Worm (Caenorhabditis elegans): ENCODE results near the gene lgc-30.
A peak's percentile ranks its signal among the peaks of the same experiment; 100 is the strongest.

Gene lgc-30

ce11 chrIV:949940-950592 lies 25.4 kb downstream of the lgc-30 start:
- TF ChIP-seq nhr-23 (tag; optimal IDR thresholded peaks at IDR 0.05) (peak; percentile 9), mml-1 (tag; optimal IDR thresholded peaks at IDR 0.05) (no peak)

DNA sequence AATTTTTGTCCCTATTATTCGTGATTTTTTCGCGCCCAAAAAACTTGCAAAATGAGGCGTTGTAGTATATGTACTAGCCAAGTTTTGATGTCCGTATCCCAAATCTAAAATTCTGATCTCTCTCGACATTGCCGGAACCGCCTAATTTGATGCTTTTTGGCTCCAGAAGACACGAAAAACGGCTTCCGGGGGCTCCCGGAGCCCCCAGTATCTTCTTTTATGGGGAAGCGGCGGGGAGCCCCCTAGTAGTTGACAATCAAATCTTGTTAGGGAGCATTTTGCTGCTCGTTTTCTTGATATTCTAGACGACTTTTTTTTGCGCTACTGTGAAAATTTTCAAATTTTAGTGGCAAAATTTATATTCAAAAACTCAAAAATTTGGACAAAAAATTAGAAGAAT lies 26.9 kb downstream of the lgc-30 start:
- no peak for TF ChIP-seq snpc-4 (tag; optimal IDR thresholded peaks at IDR 0.05)
- no peak for TF ChIP-seq unc-39 (tag; optimal IDR thresholded peaks at IDR 0.05)
- no peak for TF ChIP-seq nhr-76 (tag; optimal IDR thresholded peaks at IDR 0.05)
- no peak for TF ChIP-seq elt-2 (tag; optimal IDR thresholded peaks at IDR 0.05)
- TF ChIP-seq aly-2 (tag; optimal IDR thresholded peaks at IDR 0.05), result no peak
- TF ChIP-seq ceh-28 (tag; optimal IDR thresholded peaks at IDR 0.05), result no peak
- TF ChIP-seq ceh-82 (tag; optimal IDR thresholded peaks at IDR 0.05), result no peak
- TF ChIP-seq nhr-25 (tag; optimal IDR thresholded peaks at IDR 0.05), result no peak
- TF ChIP-seq ceh-9 (tag; optimal IDR thresholded peaks at IDR 0.05), result no peak
- TF ChIP-seq elt-3 (tag; optimal IDR thresholded peaks at IDR 0.05), result no peak
- TF ChIP-seq tbx-2 (tag; optimal IDR thresholded peaks at IDR 0.05), result no peak
- no peak for TF ChIP-seq zag-1 (tag; optimal IDR thresholded peaks at IDR 0.05)
- TF ChIP-seq mml-1 (tag; optimal IDR thresholded peaks at IDR 0.05), result no peak
- no peak for TF ChIP-seq fkh-2 (tag; optimal IDR thresholded peaks at IDR 0.05)
- TF ChIP-seq pqm-1 (tag; optimal IDR thresholded peaks at IDR 0.05), result no peak
- no peak for TF ChIP-seq nhr-43 (tag; optimal IDR thresholded peaks at IDR 0.05; ENCODE audit: poor library complexity, severe bottlenecking)

ce11 chrIV:953136-953535 lies 28.5 kb downstream of the lgc-30 start:
- TF ChIP-seq eor-1 (tag; optimal IDR thresholded peaks at IDR 0.05) (no peak), tbx-2 (tag; optimal IDR thresholded peaks at IDR 0.05) (no peak), fos-1 (tag; optimal IDR thresholded peaks at IDR 0.05) (no peak), ama-1 (optimal IDR thresholded peaks at IDR 0.05) (no peak)

DNA sequence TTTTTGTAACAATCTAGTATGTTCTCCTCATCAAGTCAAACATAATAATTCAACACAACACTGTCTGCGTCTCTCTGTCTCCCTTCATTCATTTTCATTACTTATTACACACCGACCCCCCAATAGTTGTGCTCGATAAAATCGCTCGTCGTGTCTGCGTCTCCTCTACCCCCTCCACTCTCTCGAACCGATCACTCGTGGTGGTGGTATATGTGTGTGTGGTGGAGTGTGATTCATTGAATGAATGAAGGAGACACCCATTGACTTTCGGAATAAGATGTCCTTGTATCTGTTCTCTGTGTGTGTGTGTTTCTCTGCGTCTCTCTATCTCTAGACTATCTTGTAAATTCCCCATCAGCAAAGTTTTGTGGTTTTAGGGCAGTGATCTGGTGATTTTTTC lies 33.1 kb downstream of the lgc-30 start:
- TF ChIP-seq nhr-77 (tag; optimal IDR thresholded peaks at IDR 0.05), result no peak
- peak; percentile 54 for TF ChIP-seq hmg-11 (tag; optimal IDR thresholded peaks at IDR 0.05)
- TF ChIP-seq ceh-82 (tag; optimal IDR thresholded peaks at IDR 0.05), result no peak
- TF ChIP-seq pqm-1 (tag; optimal IDR thresholded peaks at IDR 0.05), result peak; percentile 60
- TF ChIP-seq lin-15B (tag; optimal IDR thresholded peaks at IDR 0.05), result peak; percentile 44
- no peak for TF ChIP-seq skn-1 (tag; optimal IDR thresholded peaks at IDR 0.05)
- peak; percentile 59 for TF ChIP-seq jun-1 (tag; optimal IDR thresholded peaks at IDR 0.05)
- TF ChIP-seq nhr-25 (tag; optimal IDR thresholded peaks at IDR 0.05), result peak; percentile 95
- peak; percentile 58 for TF ChIP-seq ceh-28 (tag; optimal IDR thresholded peaks at IDR 0.05)
- peak; percentile 63 for TF ChIP-seq elt-2 (tag; optimal IDR thresholded peaks at IDR 0.05)
- TF ChIP-seq R02D3.7 (tag; optimal IDR thresholded peaks at IDR 0.05), result peak; percentile 29
- TF ChIP-seq pha-4 (tag; optimal IDR thresholded peaks at IDR 0.05), result peak; percentile 70
- peak; percentile 83 for TF ChIP-seq nfya-1 (tag; optimal IDR thresholded peaks at IDR 0.05; ENCODE audit: insufficient read depth)
- TF ChIP-seq zag-1 (tag; optimal IDR thresholded peaks at IDR 0.05), result no peak
- TF ChIP-seq mdl-1 (tag; optimal IDR thresholded peaks at IDR 0.05), result peak; percentile 19
- TF ChIP-seq nhr-23 (tag; optimal IDR thresholded peaks at IDR 0.05), result peak; percentile 68
- peak; percentile 7 for TF ChIP-seq snpc-4 (tag; optimal IDR thresholded peaks at IDR 0.05)
- no peak for TF ChIP-seq fos-1 (tag; optimal IDR thresholded peaks at IDR 0.05)

DNA sequence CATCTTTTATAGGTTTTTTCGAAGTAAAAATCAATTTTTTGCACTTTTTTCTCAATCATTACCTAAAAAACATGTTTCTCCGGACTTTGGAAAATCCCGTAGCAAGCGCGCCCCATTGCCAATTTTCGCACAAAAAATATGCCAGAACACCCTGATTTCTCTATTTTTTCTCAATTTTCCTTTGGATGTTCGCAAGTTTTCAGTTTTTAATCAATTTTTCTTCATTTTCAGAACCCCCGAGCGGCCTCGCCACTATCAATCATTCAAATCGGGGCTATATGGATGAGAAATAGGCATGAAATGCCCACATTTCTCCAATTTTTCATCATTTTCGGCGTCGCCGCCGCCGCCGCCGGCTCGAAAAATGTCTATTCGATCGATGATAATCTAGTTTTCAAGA lies 34.5 kb downstream of the lgc-30 start, which contains the start of gene plx-1:
TSS of gene plx-1 (plus strand) at position 301 of the 400 bp plus-strand sequence.
- TF ChIP-seq nhr-28 (tag; optimal IDR thresholded peaks at IDR 0.05), result no peak
- TF ChIP-seq fkh-2 (tag; optimal IDR thresholded peaks at IDR 0.05), result no peak
- no peak for TF ChIP-seq sea-2 (GFP tag; optimal IDR thresholded peaks at IDR 0.05)
- no peak for TF ChIP-seq ama-1 (optimal IDR thresholded peaks at IDR 0.05)
- no peak for TF ChIP-seq eor-1 (tag; optimal IDR thresholded peaks at IDR 0.05)
- TF ChIP-seq skn-1 (tag; optimal IDR thresholded peaks at IDR 0.05), result no peak
- no peak for TF ChIP-seq lin-15B (tag; optimal IDR thresholded peaks at IDR 0.05)
- TF ChIP-seq unc-39 (tag; optimal IDR thresholded peaks at IDR 0.05), result no peak
- TF ChIP-seq hmg-11 (tag; optimal IDR thresholded peaks at IDR 0.05), result no peak
- TF ChIP-seq ZK546.5 (tag; optimal IDR thresholded peaks at IDR 0.05), result no peak
- TF ChIP-seq daf-12 (tag; optimal IDR thresholded peaks at IDR 0.05), result no peak
- TF ChIP-seq nhr-76 (tag; optimal IDR thresholded peaks at IDR 0.05), result no peak
- TF ChIP-seq pha-4 (tag; optimal IDR thresholded peaks at IDR 0.05), result no peak

Data from whole organism, L3 larva.